Fruit fly (Drosophila melanogaster): ENCODE measurements around the gene Myc.
A peak's percentile ranks its signal among the peaks of the same experiment; 100 is the strongest.

Myc gene

DNA sequence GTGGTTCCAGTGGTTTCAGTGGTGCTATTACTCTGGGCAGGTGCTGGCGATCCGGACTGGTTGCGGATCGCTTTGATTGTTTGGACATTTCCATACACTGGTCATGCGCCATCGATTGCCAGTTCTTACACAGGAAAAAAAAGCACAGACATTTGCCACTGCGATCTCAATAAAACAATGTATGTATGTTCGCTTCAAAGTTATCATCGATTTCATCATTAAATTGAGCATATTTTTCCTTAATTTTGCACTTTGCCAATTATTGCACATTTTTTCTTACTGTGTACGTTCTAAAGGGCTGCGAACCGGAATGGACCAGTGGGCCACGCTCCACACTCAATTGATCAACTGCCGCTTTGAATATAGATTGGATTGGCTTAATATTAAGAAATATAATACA lies 9.3 kb upstream of the Myc start (continued):
- TF ChIP-seq CG13775 (GFP tag; optimal IDR thresholded peaks at IDR 0.05) (peak; percentile 54), CG12104 (GFP tag; optimal IDR thresholded peaks at IDR 0.05) (peak; percentile 6), stwl (tag; optimal IDR thresholded peaks at IDR 0.05) (no peak), nau (GFP tag; optimal IDR thresholded peaks at IDR 0.05) (no peak), gce (GFP tag; IDR thresholded peaks at IDR 0.05) (0 out of 3 replicates have a peak, but pooled peaks have one; percentile 9), CG34224 (GFP tag; IDR thresholded peaks at IDR 0.05; ENCODE audit: partially characterized antibody) (no peak), Myb (GFP tag; optimal IDR thresholded peaks at IDR 0.05) (peak; percentile 65), Oli (tag; optimal IDR thresholded peaks at IDR 0.05) (peak; percentile 51), Hr3 (GFP tag; optimal IDR thresholded peaks at IDR 0.05) (peak; percentile 17), sc (optimal IDR thresholded peaks at IDR 0.05) (no peak), sc (GFP tag; optimal IDR thresholded peaks at IDR 0.05) (no peak), CG30020 (tag; optimal IDR thresholded peaks at IDR 0.05) (no peak), Spps (tag; optimal IDR thresholded peaks at IDR 0.05) (peak; percentile 27), ac (GFP tag; optimal IDR thresholded peaks at IDR 0.05) (no peak), CG3995 (GFP tag; optimal IDR thresholded peaks at IDR 0.05) (no peak), so (GFP tag; IDR thresholded peaks at IDR 0.05) (no peak), CG4854 (GFP tag; optimal IDR thresholded peaks at IDR 0.05) (peak; percentile 52), btn (GFP tag; optimal IDR thresholded peaks at IDR 0.05) (no peak), Hand (GFP tag; optimal IDR thresholded peaks at IDR 0.05) (peak; percentile 15), z (GFP tag; IDR thresholded peaks at IDR 0.05) (no peak), Optix (GFP tag; IDR thresholded peaks at IDR 0.05) (no peak; the same call in 2 of the 3 replicates), CG6254 (GFP tag; optimal IDR thresholded peaks at IDR 0.05) (no peak), H2.0 (GFP tag; IDR thresholded peaks at IDR 0.05) (peak; percentile 67), CG3407 (GFP tag; optimal IDR thresholded peaks at IDR 0.05) (no peak), chif (GFP tag; optimal IDR thresholded peaks at IDR 0.05) (peak; percentile 53 to 66), Pdp1 (GFP tag; optimal IDR thresholded peaks at IDR 0.05) (peak; percentile 65 to 80), bsh (GFP tag; optimal IDR thresholded peaks at IDR 0.05) (peak in 1 of 2 experiments; percentile 58), fd102C (GFP tag; optimal IDR thresholded peaks at IDR 0.05) (no peak), Dip2 (GFP tag; IDR thresholded peaks at IDR 0.05) (no peak), hth (optimal IDR thresholded peaks at IDR 0.05) (no peak), CG17359 (tag; optimal IDR thresholded peaks at IDR 0.05) (peak; percentile 6), CG6683 (GFP tag; optimal IDR thresholded peaks at IDR 0.05) (peak; percentile 4), CG11723 (GFP tag; optimal IDR thresholded peaks at IDR 0.05) (no peak), CG8359 (GFP tag; optimal IDR thresholded peaks at IDR 0.05; ENCODE audit: borderline replicate concordance) (no peak), CG18619 (GFP tag; optimal IDR thresholded peaks at IDR 0.05) (peak; percentile 49), tna (GFP tag; IDR thresholded peaks at IDR 0.05; ENCODE audit: partially characterized antibody) (no peak), CG1647 (GFP tag; optimal IDR thresholded peaks at IDR 0.05) (peak; percentile 66), Adf1 (GFP tag; IDR thresholded peaks at IDR 0.05) (peak; percentile 64), kah (GFP tag; optimal IDR thresholded peaks at IDR 0.05) (no peak), HmgD (GFP tag; optimal IDR thresholded peaks at IDR 0.05) (no peak), ken (GFP tag; IDR thresholded peaks at IDR 0.05) (no peak; the same call in 2 of the 3 replicates), CG3847 (GFP tag; IDR thresholded peaks at IDR 0.05) (peak; percentile 86), NFAT (GFP tag; IDR thresholded peaks at IDR 0.05) (peak; percentile 93), ttk (GFP tag; IDR thresholded peaks at IDR 0.05) (no peak), pb (GFP tag; optimal IDR thresholded peaks at IDR 0.05) (peak; percentile 22), ci (GFP tag; IDR thresholded peaks at IDR 0.05) (peak; percentile 66; the same call in 1 of the 3 replicates), CG8089 (GFP tag; optimal IDR thresholded peaks at IDR 0.05) (peak; percentile 36), Ets97D (GFP tag; optimal IDR thresholded peaks at IDR 0.05) (peak; percentile 24), Max (GFP tag; optimal IDR thresholded peaks at IDR 0.05) (peak; percentile 61), CG12071 (GFP tag; optimal IDR thresholded peaks at IDR 0.05) (peak; percentile 66), crc (GFP tag; optimal IDR thresholded peaks at IDR 0.05) (peak; percentile 72)
